Worm (Caenorhabditis elegans) whole organism, L4 larva: ENCODE measurements around the gene syx-16.

Source experiments
- D1046.2 ChIP-seq: fragments of 200-800 bp; sonication (Bioruptor generic); IDR thresholded peaks from 2 replicates; pipeline ENCODE4 v1.3.6; 2022; ENCODE audit warnings: missing genetic modification characterization, missing compliant biosample characterization
- F10B5.3 ChIP-seq: sonication (generic microtip); optimal IDR thresholded peaks from 2 replicates; lab custom pipeline; 2016; ENCODE audit warnings: mild to moderate bottlenecking, missing genetic modification characterization, missing compliant biosample characterization
- F44E2.7 ChIP-seq: fragments of 200-800 bp; sonication (Bioruptor generic); IDR thresholded peaks from 2 replicates; pipeline ENCODE4 v2.1.2; 2022; ENCODE audit warnings: missing genetic modification characterization, missing compliant biosample characterization
- Y105C5A.15 ChIP-seq: fragments of 200-800 bp; sonication (Bioruptor generic); IDR thresholded peaks from 2 replicates; pipeline ENCODE4 v1.3.6; 2022; ENCODE audit warnings: missing genetic modification characterization, missing compliant biosample characterization
- Y5F2A.4 ChIP-seq: fragments of 200-800 bp; sonication (Bioruptor generic); optimal IDR thresholded peaks from 2 replicates; lab custom pipeline; 2018; ENCODE audit warnings: mild to moderate bottlenecking, missing genetic modification characterization, missing compliant biosample characterization
- Y75B8A.6 ChIP-seq: fragments of 200-800 bp; sonication (Bioruptor generic); IDR thresholded peaks from 2 replicates; pipeline ENCODE4 v1.3.6; 2022; ENCODE audit warnings: missing genetic modification reagents, missing genetic modification characterization, missing compliant biosample characterization
- attf-4 ChIP-seq: sonication (generic microtip); optimal IDR thresholded peaks from 3 replicates; lab custom pipeline; 2017; ENCODE audit warnings: missing biosample characterization, missing genetic modification characterization
- ceh-44 ChIP-seq: fragments of 200-800 bp; sonication (Bioruptor generic); IDR thresholded peaks from 2 replicates; pipeline ENCODE4 v1.3.6; 2022; ENCODE audit warnings: missing genetic modification reagents, missing genetic modification characterization, missing compliant biosample characterization
- cey-2 ChIP-seq: sonication (generic microtip); optimal IDR thresholded peaks from 3 replicates; lab custom pipeline; 2017; ENCODE audit warnings: missing genetic modification characterization, mild to moderate bottlenecking, missing compliant biosample characterization, antibody characterized with exemption, borderline replicate concordance; ENCODE audit not compliant: insufficient read depth
- daf-16 ChIP-seq, 3 experiments: sonication (generic microtip); optimal IDR thresholded peaks; 2 replicates each; lab custom pipeline; 2016 to 2017; ENCODE audit warnings: missing genetic modification characterization in 3 of 3, missing genetic modification reagents in 3 of 3, mild to moderate bottlenecking in 2 of 3, missing compliant biosample characterization in 2 of 3, missing biosample characterization in 1 of 3, moderate library complexity in 1 of 3
- daf-19 ChIP-seq: fragments of 200-800 bp; sonication (Bioruptor generic); conservative IDR thresholded peaks from 2 replicates; pipeline ENCODE4 v1.3.6; 2022; ENCODE audit warnings: missing genetic modification characterization, missing compliant biosample characterization
- dmd-9 ChIP-seq: fragments of 200-800 bp; sonication (Bioruptor generic); IDR thresholded peaks from 2 replicates; pipeline ENCODE4 v1.3.6; 2022; ENCODE audit warnings: missing genetic modification reagents, missing genetic modification characterization, missing compliant biosample characterization
- dpl-1 ChIP-seq: fragments of 150-350 bp; optimal IDR thresholded peaks from 2 replicates; lab custom pipeline; 2014; ENCODE audit warnings: missing biosample characterization, missing genetic modification reagents, missing genetic modification characterization
- egl-43 ChIP-seq: fragments of 200-800 bp; sonication (Bioruptor generic); IDR thresholded peaks from 2 replicates; pipeline ENCODE4 v1.3.6; 2022; ENCODE audit warnings: missing genetic modification reagents, missing genetic modification characterization, missing compliant biosample characterization
- hlh-11 ChIP-seq: fragments of 200-800 bp; sonication (Bioruptor generic); optimal IDR thresholded peaks from 2 replicates; lab custom pipeline; 2018; ENCODE audit warnings: mild to moderate bottlenecking, missing genetic modification characterization, missing compliant biosample characterization
- hlh-30 ChIP-seq: sonication (generic microtip); optimal IDR thresholded peaks from 2 replicates; lab custom pipeline; 2017; ENCODE audit warnings: antibody characterized with exemption, mild to moderate bottlenecking, missing genetic modification characterization, missing compliant biosample characterization; ENCODE audit not compliant: insufficient read depth
- hmg-1.1 ChIP-seq: fragments of 200-800 bp; sonication (Bioruptor generic); IDR thresholded peaks from 2 replicates; pipeline ENCODE4 v1.3.6; 2022; ENCODE audit warnings: missing genetic modification reagents, missing genetic modification characterization, missing compliant biosample characterization
- lin-13 ChIP-seq: fragments of 150-350 bp; optimal IDR thresholded peaks from 2 replicates; lab custom pipeline; 2014; ENCODE audit warnings: missing biosample characterization, missing genetic modification reagents, missing genetic modification characterization
- lin-15B ChIP-seq: fragments of 150-350 bp; sonication (generic microtip); optimal IDR thresholded peaks from 3 replicates; lab custom pipeline; 2014; ENCODE audit warnings: missing biosample characterization, missing genetic modification characterization
- lin-38 ChIP-seq: fragments of 200-800 bp; sonication (Bioruptor generic); IDR thresholded peaks from 2 replicates; pipeline ENCODE4 v1.3.6; 2022; ENCODE audit warnings: missing genetic modification reagents, missing genetic modification characterization, missing compliant biosample characterization
- lsy-2 ChIP-seq, 2 experiments: fragments of 150-350 bp in 1 of 2; sonication (generic microtip) in 1 of 2; optimal IDR thresholded peaks; 2 replicates each; lab custom pipeline; 2014 to 2017; ENCODE audit warnings: missing biosample characterization in 2 of 2, missing genetic modification characterization in 2 of 2
- madf-9 ChIP-seq: fragments of 200-800 bp; sonication (Bioruptor generic); conservative IDR thresholded peaks from 2 replicates; pipeline ENCODE4 v1.3.6; 2022; ENCODE audit warnings: missing genetic modification reagents, missing genetic modification characterization, missing compliant biosample characterization
- mdl-1 ChIP-seq, 2 experiments: fragments of 150-350 bp in 1 of 2; sonication (generic microtip) in 1 of 2; optimal IDR thresholded peaks; 2 replicates each; lab custom pipeline; 2014 to 2017; ENCODE audit warnings: missing biosample characterization in 2 of 2, missing genetic modification characterization in 2 of 2
- mdt-29 ChIP-seq: fragments of 200-800 bp; sonication (Bioruptor generic); IDR thresholded peaks from 2 replicates; pipeline ENCODE4 v1.3.6; 2022; ENCODE audit warnings: missing genetic modification reagents, missing genetic modification characterization, missing compliant biosample characterization
- mep-1 ChIP-seq: fragments of 150-350 bp; sonication (generic microtip); optimal IDR thresholded peaks from 3 replicates; lab custom pipeline; 2014; ENCODE audit warnings: missing biosample characterization, missing genetic modification characterization
- mxl-2 ChIP-seq: fragments of 200-800 bp; sonication (Bioruptor generic); conservative IDR thresholded peaks from 2 replicates; pipeline ENCODE4 v1.3.6; 2022; ENCODE audit warnings: missing genetic modification reagents, missing genetic modification characterization, missing compliant biosample characterization
- mxl-3 ChIP-seq: fragments of 200-800 bp; sonication (Bioruptor generic); optimal IDR thresholded peaks from 2 replicates; lab custom pipeline; 2018; ENCODE audit warnings: mild to moderate bottlenecking, missing genetic modification characterization, missing compliant biosample characterization
- nhr-10 ChIP-seq: fragments of 150-350 bp; optimal IDR thresholded peaks from 2 replicates; lab custom pipeline; 2014; ENCODE audit warnings: missing biosample characterization, missing genetic modification characterization
- nhr-28 ChIP-seq: fragments of 150-350 bp; optimal IDR thresholded peaks from 2 replicates; lab custom pipeline; 2014; ENCODE audit warnings: missing biosample characterization, missing genetic modification characterization
- nhr-42 ChIP-seq: fragments of 200-800 bp; sonication (Bioruptor generic); IDR thresholded peaks from 2 replicates; pipeline ENCODE4 v1.3.6; 2022; ENCODE audit warnings: missing genetic modification characterization, missing compliant biosample characterization
- nhr-6 ChIP-seq: fragments of 150-350 bp; optimal IDR thresholded peaks from 2 replicates; lab custom pipeline; 2014; ENCODE audit warnings: missing biosample characterization, missing genetic modification characterization
- nhr-77 ChIP-seq: fragments of 150-350 bp; optimal IDR thresholded peaks from 2 replicates; lab custom pipeline; 2014; ENCODE audit warnings: missing biosample characterization, missing genetic modification characterization
- php-3 ChIP-seq: fragments of 200-800 bp; sonication (Bioruptor generic); IDR thresholded peaks from 2 replicates; pipeline ENCODE4 v1.3.6; 2022; ENCODE audit warnings: missing genetic modification reagents, missing genetic modification characterization, missing compliant biosample characterization
- saeg-2 ChIP-seq: fragments of 200-800 bp; sonication (Bioruptor generic); IDR thresholded peaks from 2 replicates; pipeline ENCODE4 v1.3.6; 2022; ENCODE audit warnings: missing genetic modification reagents, missing genetic modification characterization, missing compliant biosample characterization
- skn-1 ChIP-seq: fragments of 150-350 bp; optimal IDR thresholded peaks from 2 replicates; lab custom pipeline; 2014; ENCODE audit warnings: missing biosample characterization, missing genetic modification characterization
- snpc-4 ChIP-seq: fragments of 150-350 bp; optimal IDR thresholded peaks from 2 replicates; lab custom pipeline; 2014; ENCODE audit warnings: missing biosample characterization, missing genetic modification characterization
- spr-1 ChIP-seq: sonication (generic microtip); optimal IDR thresholded peaks from 2 replicates; lab custom pipeline; 2016; ENCODE audit warnings: mild to moderate bottlenecking, missing genetic modification characterization, missing compliant biosample characterization
- spr-3 ChIP-seq: fragments of 200-800 bp; sonication (Bioruptor generic); optimal IDR thresholded peaks from 2 replicates; lab custom pipeline; 2018; ENCODE audit warnings: mild to moderate bottlenecking, missing genetic modification characterization, missing compliant biosample characterization
- unc-39 ChIP-seq: sonication (generic microtip); optimal IDR thresholded peaks from 2 replicates; lab custom pipeline; 2017; ENCODE audit warnings: missing biosample characterization, missing genetic modification characterization
- zfp-2 ChIP-seq: sonication (generic microtip); optimal IDR thresholded peaks from 2 replicates; lab custom pipeline; 2016; ENCODE audit warnings: mild to moderate bottlenecking, missing genetic modification characterization, missing compliant biosample characterization
- zfp-3 ChIP-seq: fragments of 200-800 bp; sonication (Bioruptor generic); conservative IDR thresholded peaks from 2 replicates; pipeline ENCODE4 v1.3.6; 2022; ENCODE audit warnings: missing genetic modification reagents, missing genetic modification characterization, missing compliant biosample characterization
- zip-2 ChIP-seq: fragments of 150-350 bp; optimal IDR thresholded peaks from 2 replicates; lab custom pipeline; 2014; ENCODE audit warnings: missing biosample characterization, missing genetic modification characterization
- ztf-7 ChIP-seq: fragments of 150-350 bp; optimal IDR thresholded peaks from 2 replicates; lab custom pipeline; 2014; ENCODE audit warnings: missing biosample characterization, missing genetic modification characterization

syx-16 gene

ce11 chrIII:5169699-5170098 is 39.2 kb downstream of the syx-16 start, which contains the start of gene ulp-1:
Gene ulp-1, minus strand, starts transcription at chrIII:5169799.
- TF ChIP-seq F10B5.3 (tag; lab: Kevin White, UChicago) (peak; percentile 14), lin-38 (GFP tag; lab: Robert Waterston, UW) (peak; percentile 24; the same call in 1 of the 2 replicates), ceh-44 (GFP tag; lab: Robert Waterston, UW) (no peak)
- TF ChIP-seq, all 104 proteins: peak for 2

DNA sequence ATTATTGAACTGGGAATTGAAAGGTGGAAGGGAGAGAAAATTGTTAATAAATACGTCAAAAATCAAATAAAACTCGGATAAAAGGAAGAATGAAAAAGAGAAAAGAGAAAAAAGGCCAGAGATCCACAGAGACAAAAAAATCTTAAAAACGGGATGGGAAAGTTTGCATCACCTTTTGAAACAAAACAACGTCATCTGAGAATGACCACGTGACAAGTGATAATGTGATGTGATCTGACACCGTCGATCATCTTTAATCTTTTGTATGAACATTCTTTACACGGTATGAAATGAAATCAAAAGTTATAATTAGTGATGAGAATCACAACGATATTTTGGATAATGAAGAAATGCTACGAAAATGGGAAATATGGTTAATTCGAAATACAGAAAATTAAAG is 43.2 kb downstream of the syx-16 start:
- TF ChIP-seq hlh-11, result peak; percentile 19
- TF ChIP-seq zip-2, result no peak
- TF ChIP-seq nhr-28, result peak; percentile 29
- peak; percentile 16 for TF ChIP-seq nhr-77 (tag; lab: Kevin White, UChicago)
- peak; percentile 60 for TF ChIP-seq hlh-30 (tag; lab: Kevin White, UChicago)
- TF ChIP-seq ceh-44 (GFP tag; lab: Robert Waterston, UW), result no peak
- TF ChIP-seq mdl-1 (tag; optimal IDR thresholded peaks at IDR 0.05; lab: Kevin White, UChicago), result peak in 1 of 2 experiments; percentile 4

DNA sequence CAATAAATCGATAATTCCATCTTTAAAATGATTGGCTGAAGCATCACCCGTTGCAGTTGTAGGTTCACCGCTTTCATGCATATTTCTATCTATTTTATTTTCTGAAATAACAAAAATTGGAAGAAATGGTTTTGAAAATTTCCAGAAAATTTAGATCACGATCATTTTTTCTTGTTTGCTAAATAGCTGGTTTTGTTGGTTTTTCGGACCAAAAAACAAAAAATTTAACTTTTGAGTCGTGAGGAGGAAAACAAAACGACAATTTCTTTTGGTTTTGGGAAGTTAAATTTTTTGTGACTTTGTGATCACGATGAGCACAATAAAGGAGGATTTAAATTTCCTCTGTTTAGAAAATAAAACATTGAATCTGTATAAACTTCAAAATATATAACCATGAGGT is 43.7 kb downstream of the syx-16 start, which contains the start of gene T10F2.2:
TSS of gene T10F2.2 (minus strand) at position 101 of the 400 bp plus-strand sequence.
- TF ChIP-seq unc-39 (tag; lab: Kevin White, UChicago) (no peak), mxl-3 (GFP tag; lab: Kevin White, UChicago) (no peak)

- TF ChIP-seq egl-43 (GFP tag; lab: Robert Waterston, UW) (no peak), Y105C5A.15 (GFP tag; lab: Robert Waterston, UW) (no peak), Y75B8A.6 (GFP tag; lab: Robert Waterston, UW) (no peak), lin-13 (GFP tag; lab: Kevin White, UChicago) (no peak), ztf-7 (tag; lab: Kevin White, UChicago) (no peak), nhr-6 (peak; percentile 17), F44E2.7 (GFP tag; lab: Robert Waterston, UW) (no peak), mxl-2 (no peak), hmg-1.1 (GFP tag; lab: Robert Waterston, UW) (no peak), spr-3 (no peak), spr-1 (tag; lab: Kevin White, UChicago) (no peak), lsy-2 (tag; optimal IDR thresholded peaks at IDR 0.05; lab: Kevin White, UChicago) (peak in 1 of 2 experiments; percentile 2), nhr-42 (GFP tag; lab: Robert Waterston, UW) (no peak), mdt-29 (GFP tag; lab: Robert Waterston, UW) (no peak), F10B5.3 (tag; lab: Kevin White, UChicago) (no peak), daf-16 (GFP tag; optimal IDR thresholded peaks at IDR 0.05; lab: Kevin White, UChicago) (no peak), daf-16 (tag; optimal IDR thresholded peaks at IDR 0.05; lab: Kevin White, UChicago) (peak; percentile 14), lin-15B (no peak), attf-4 (tag; lab: Kevin White, UChicago) (no peak), D1046.2 (no peak), ceh-44 (GFP tag; lab: Robert Waterston, UW) (no peak), dmd-9 (GFP tag; lab: Robert Waterston, UW) (no peak), skn-1 (tag; lab: Kevin White, UChicago) (no peak), nhr-10 (tag; lab: Kevin White, UChicago) (no peak), cey-2 (tag; lab: Kevin White, UChicago) (no peak), saeg-2 (GFP tag; lab: Robert Waterston, UW) (no peak), mdl-1 (tag; optimal IDR thresholded peaks at IDR 0.05; lab: Kevin White, UChicago) (no peak), zfp-2 (tag; lab: Kevin White, UChicago) (no peak), php-3 (GFP tag; lab: Robert Waterston, UW) (no peak), Y5F2A.4 (GFP tag; lab: Kevin White, UChicago) (no peak), snpc-4 (tag; lab: Kevin White, UChicago) (no peak), dpl-1 (GFP tag; lab: Kevin White, UChicago) (peak; percentile 11), madf-9 (no peak), daf-19 (GFP tag; lab: Robert Waterston, UW) (no peak), mep-1 (tag; lab: Kevin White, UChicago) (no peak), zfp-3 (GFP tag; lab: Robert Waterston, UW) (no peak)
These were observed 45.9 kb downstream of the syx-16 start, which contains the start of gene gars-1 for ce11 chrIII:5162820-5163631. Gene gars-1, minus strand, starts transcription at chrIII:5163627.
